Worm (Caenorhabditis elegans): ENCODE results near the gene H40L08.7.

DNA sequence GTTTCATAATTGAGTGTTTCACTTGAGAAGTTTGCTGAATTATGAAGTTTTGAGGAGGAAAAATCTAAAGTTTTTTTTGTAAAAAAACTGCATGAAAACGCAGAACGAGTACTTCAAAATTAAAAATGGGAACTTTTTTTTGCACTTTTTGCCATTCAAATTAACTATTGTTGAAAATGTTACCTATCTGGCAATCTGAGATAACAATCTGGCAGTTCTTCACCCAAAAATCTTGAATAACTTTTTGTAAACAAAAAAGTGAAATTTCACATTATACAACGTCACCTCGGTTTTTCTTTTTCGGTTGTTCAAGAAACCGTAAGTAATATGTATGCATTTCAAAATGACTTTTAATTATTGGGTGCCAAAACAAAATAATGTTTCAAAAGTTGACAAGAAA is 35.0 kb downstream of the H40L08.7 start:
- no peak for TF ChIP-seq ama-1 (optimal IDR thresholded peaks at IDR 0.05)
- TF ChIP-seq ets-7 (tag; optimal IDR thresholded peaks at IDR 0.05): no peak
- no peak for TF ChIP-seq hnd-1 (tag; optimal IDR thresholded peaks at IDR 0.05)
- no peak for TF ChIP-seq hmg-4 (GFP tag; optimal IDR thresholded peaks at IDR 0.05)
- no peak for TF ChIP-seq aly-1 (tag; optimal IDR thresholded peaks at IDR 0.05)
- no peak for TF ChIP-seq ceh-13 (GFP tag; optimal IDR thresholded peaks at IDR 0.05)
- no peak for TF ChIP-seq flt-1 (GFP tag; IDR thresholded peaks at IDR 0.05)
- TF ChIP-seq hmbx-1 (tag; optimal IDR thresholded peaks at IDR 0.05): no peak
- no peak for TF ChIP-seq tra-4 (tag; optimal IDR thresholded peaks at IDR 0.05)
- no peak for TF ChIP-seq ceh-36 (tag; optimal IDR thresholded peaks at IDR 0.05)
- no peak for TF ChIP-seq pes-1 (GFP tag; IDR thresholded peaks at IDR 0.05)
- TF ChIP-seq sea-1 (GFP tag; conservative IDR thresholded peaks at IDR 0.05): no peak
- no peak for TF ChIP-seq B0310.2 (tag; optimal IDR thresholded peaks at IDR 0.05)
- no peak for TF ChIP-seq tbx-11 (GFP tag; IDR thresholded peaks at IDR 0.05)

All from whole organism, early embryonic.